Worm (Caenorhabditis elegans) whole organism, L4/young adult: ENCODE data around the gene F28F9.3.

Experiments used
- W03F9.2 ChIP-seq: fragments of 150-350 bp; optimal IDR thresholded peaks from 2 replicates; lab custom pipeline; 2014; ENCODE audit warnings: missing biosample characterization, missing genetic modification characterization
- dao-5 ChIP-seq: sonication (generic microtip); optimal IDR thresholded peaks from 2 replicates; lab custom pipeline; 2016; ENCODE audit warnings: missing genotype, missing genetic modification characterization, moderate library complexity, missing compliant biosample characterization
- him-1 ChIP-seq: sonication (generic microtip); optimal IDR thresholded peaks from 2 replicates; lab custom pipeline; 2016; ENCODE audit warnings: missing genotype, missing genetic modification reagents, missing genetic modification characterization, missing compliant biosample characterization

The F28F9.3 gene

DNA sequence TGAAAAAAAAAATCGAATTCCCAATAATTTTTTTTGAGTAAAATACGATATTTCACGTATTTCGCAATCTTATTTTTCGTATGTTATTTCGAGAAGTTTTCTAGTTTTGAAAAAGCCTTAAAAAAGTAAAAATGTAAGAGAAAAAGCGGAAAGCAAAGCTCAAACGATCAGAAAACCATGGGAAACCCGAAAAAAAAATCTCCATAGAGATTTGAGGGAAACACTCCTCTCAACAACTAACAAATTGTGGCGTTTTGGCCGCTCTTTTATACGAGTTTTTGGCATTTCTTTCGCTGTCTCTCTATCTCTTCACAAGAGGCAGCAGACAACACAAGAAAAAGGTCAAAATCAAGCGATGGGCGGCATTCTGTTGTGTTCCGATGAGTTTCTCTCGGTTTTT, 47.7 kb downstream of the F28F9.3 start:
- TF ChIP-seq W03F9.2 (tag; lab: Kevin White, UChicago), result no peak
- TF ChIP-seq him-1 (tag; lab: Kevin White, UChicago), result no peak
- no peak for TF ChIP-seq dao-5 (tag; lab: Kevin White, UChicago)

ce11 chrIV:3875260-3875659, 48.6 kb downstream of the F28F9.3 start:
- TF ChIP-seq him-1 (tag; lab: Kevin White, UChicago), result no peak
- no peak for TF ChIP-seq W03F9.2 (tag; lab: Kevin White, UChicago)
- TF ChIP-seq dao-5 (tag; lab: Kevin White, UChicago), result no peak

- TF ChIP-seq dao-5 (tag; lab: Kevin White, UChicago) (no peak), him-1 (tag; lab: Kevin White, UChicago) (no peak), W03F9.2 (tag; lab: Kevin White, UChicago) (no peak)
These were observed 50.3 kb downstream of the F28F9.3 start for ce11 chrIV:3876955-3877354.

DNA sequence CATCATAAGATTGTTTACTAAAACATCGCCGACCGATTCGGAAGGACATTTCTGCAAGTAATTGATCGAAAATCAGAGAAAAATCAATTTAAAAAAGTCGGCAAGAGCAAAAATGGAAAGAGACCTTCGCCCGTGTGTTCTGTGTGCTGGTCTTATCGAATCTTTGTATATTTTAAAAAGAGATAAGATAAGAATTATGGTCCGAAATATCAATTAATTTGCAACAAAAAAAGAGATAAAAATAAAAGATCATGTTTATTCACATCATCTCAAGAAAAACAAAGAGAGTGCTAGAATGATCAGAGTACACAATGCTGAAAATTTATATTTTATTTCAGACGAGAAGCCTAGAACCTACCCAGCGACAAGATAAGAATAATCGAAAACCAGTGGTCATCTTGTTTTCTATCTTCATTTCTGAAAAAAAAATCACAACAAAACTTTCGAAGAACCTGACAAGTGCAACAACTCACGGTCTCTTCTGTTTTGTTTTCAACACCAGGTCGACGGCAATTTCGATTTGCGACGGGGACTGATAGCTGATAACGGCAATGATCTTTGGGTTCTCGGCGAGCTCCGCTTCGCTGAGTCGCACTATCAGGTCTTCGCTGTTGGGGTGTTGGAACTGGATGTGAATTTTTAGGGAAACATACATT, 51.7 kb downstream of the F28F9.3 start, which contains the start of gene F37C4.6:
Gene F37C4.6, minus strand, starts transcription at position 51 of the 656 bp plus-strand sequence.
- TF ChIP-seq dao-5 (tag; lab: Kevin White, UChicago) (no peak), him-1 (tag; lab: Kevin White, UChicago) (no peak), W03F9.2 (tag; lab: Kevin White, UChicago) (no peak)

ce11 chrIV:3881119-3881518, 54.4 kb downstream of the F28F9.3 start, which contains the start of the genes F37C4.8 and oac-23:
Gene F37C4.8 (minus strand): TSS chrIV:3881219.
Gene oac-23 (plus strand): TSS chrIV:3881441.
- TF ChIP-seq him-1 (tag; lab: Kevin White, UChicago) (no peak), W03F9.2 (tag; lab: Kevin White, UChicago) (no peak), dao-5 (tag; lab: Kevin White, UChicago) (no peak)

- no peak for TF ChIP-seq him-1 (tag; lab: Kevin White, UChicago)
- TF ChIP-seq W03F9.2 (tag; lab: Kevin White, UChicago), result no peak
- no peak for TF ChIP-seq dao-5 (tag; lab: Kevin White, UChicago)
These were observed 58.7 kb downstream of the F28F9.3 start, which contains the start of gene oac-22 for ce11 chrIV:3885369-3885768. Gene oac-22 (plus strand): TSS chrIV:3885669.
